Worm (Caenorhabditis elegans) whole organism, L2 larva: Measurements from ENCODE around the gene srw-138.

Source experiments
- F13H6.1 ChIP-seq: sonication (generic microtip); optimal IDR thresholded peaks from 2 replicates; lab custom pipeline; 2016; ENCODE audit warnings: missing genetic modification characterization, missing compliant biosample characterization
- R02D3.7 ChIP-seq: fragments of 150-350 bp; optimal IDR thresholded peaks from 2 replicates; lab custom pipeline; 2014; ENCODE audit warnings: missing biosample characterization, missing genetic modification characterization
- Y55F3AM.14 ChIP-seq: fragments of 200-800 bp; sonication (Bioruptor generic); optimal IDR thresholded peaks from 2 replicates; lab custom pipeline; 2018; ENCODE audit warnings: mild to moderate bottlenecking, missing genetic modification characterization, missing compliant biosample characterization
- ZK546.5 ChIP-seq: sonication (generic microtip); optimal IDR thresholded peaks from 2 replicates; lab custom pipeline; 2017; ENCODE audit warnings: missing biosample characterization, missing genetic modification characterization
- ama-1 ChIP-seq: fragments of 150-350 bp; optimal IDR thresholded peaks from 2 replicates; lab custom pipeline; 2018; ENCODE audit warnings: inconsistent platforms
- blmp-1 ChIP-seq: sonication (generic microtip); optimal IDR thresholded peaks from 2 replicates; lab custom pipeline; 2017; ENCODE audit warnings: missing genetic modification characterization, mild to moderate bottlenecking, missing compliant biosample characterization, antibody characterized with exemption, moderate library complexity; ENCODE audit not compliant: insufficient read depth
- ceh-16 ChIP-seq: fragments of 150-350 bp; optimal IDR thresholded peaks from 2 replicates; lab custom pipeline; 2014; ENCODE audit warnings: missing biosample characterization, missing genetic modification characterization
- ceh-82 ChIP-seq: fragments of 150-350 bp; optimal IDR thresholded peaks from 2 replicates; lab custom pipeline; 2014; ENCODE audit warnings: missing biosample characterization, missing genetic modification characterization
- egl-27 ChIP-seq: sonication (generic microtip); optimal IDR thresholded peaks from 3 replicates; lab custom pipeline; 2017; ENCODE audit warnings: missing biosample characterization, missing genetic modification reagents, missing genetic modification characterization
- elt-1 ChIP-seq: fragments of 150-350 bp; optimal IDR thresholded peaks from 2 replicates; lab custom pipeline; 2014; ENCODE audit warnings: missing biosample characterization, missing genetic modification characterization
- elt-3 ChIP-seq: sonication (generic microtip); optimal IDR thresholded peaks from 2 replicates; lab custom pipeline; 2017; ENCODE audit warnings: missing biosample characterization, missing genetic modification characterization
- fos-1 ChIP-seq: fragments of 150-350 bp; optimal IDR thresholded peaks from 2 replicates; lab custom pipeline; 2014; ENCODE audit warnings: missing biosample characterization, missing genetic modification characterization
- gmeb-1 ChIP-seq: fragments of 150-350 bp; optimal IDR thresholded peaks from 2 replicates; lab custom pipeline; 2014; ENCODE audit warnings: missing biosample characterization, missing genetic modification characterization
- lin-13 ChIP-seq: fragments of 150-350 bp; optimal IDR thresholded peaks from 2 replicates; lab custom pipeline; 2014; ENCODE audit warnings: missing biosample characterization, missing genetic modification reagents, missing genetic modification characterization
- lsy-2 ChIP-seq, 2 experiments: fragments of 150-350 bp in 1 of 2; sonication (generic microtip) in 1 of 2; optimal IDR thresholded peaks; 2 replicates each; lab custom pipeline; 2014 to 2017; ENCODE audit warnings: missing biosample characterization in 2 of 2, missing genetic modification characterization in 2 of 2
- mab-5 ChIP-seq: fragments of 150-350 bp; optimal IDR thresholded peaks from 2 replicates; lab custom pipeline; 2014; ENCODE audit warnings: missing biosample characterization, missing genetic modification characterization
- mbf-1 ChIP-seq: sonication (generic microtip); optimal IDR thresholded peaks from 2 replicates; lab custom pipeline; 2017; ENCODE audit warnings: missing biosample characterization, missing genetic modification characterization
- mdl-1 ChIP-seq, 2 experiments: fragments of 150-350 bp in 1 of 2; sonication (generic microtip) in 1 of 2; optimal IDR thresholded peaks; 2 replicates each; lab custom pipeline; 2017; ENCODE audit warnings: missing biosample characterization in 2 of 2, missing genetic modification characterization in 2 of 2
- nhr-10 ChIP-seq: sonication (generic microtip); optimal IDR thresholded peaks from 2 replicates; lab custom pipeline; 2017; ENCODE audit warnings: missing biosample characterization, missing genetic modification characterization
- nhr-11 ChIP-seq: fragments of 150-350 bp; optimal IDR thresholded peaks from 2 replicates; lab custom pipeline; 2014; ENCODE audit warnings: missing biosample characterization, missing genetic modification characterization
- nhr-12 ChIP-seq: fragments of 150-350 bp; optimal IDR thresholded peaks from 2 replicates; lab custom pipeline; 2014; ENCODE audit warnings: missing biosample characterization, missing genetic modification characterization
- nhr-129 ChIP-seq: fragments of 150-350 bp; optimal IDR thresholded peaks from 2 replicates; lab custom pipeline; 2014; ENCODE audit warnings: missing biosample characterization, missing genetic modification characterization
- nhr-21 ChIP-seq: fragments of 150-350 bp; optimal IDR thresholded peaks from 2 replicates; lab custom pipeline; 2014; ENCODE audit warnings: missing biosample characterization, missing genetic modification characterization
- nhr-23 ChIP-seq: fragments of 150-350 bp; optimal IDR thresholded peaks from 2 replicates; lab custom pipeline; 2014; ENCODE audit warnings: missing biosample characterization, missing genetic modification reagents, missing genetic modification characterization
- nhr-237 ChIP-seq: fragments of 150-350 bp; optimal IDR thresholded peaks from 2 replicates; lab custom pipeline; 2014; ENCODE audit warnings: missing biosample characterization, missing genetic modification characterization
- nhr-6 ChIP-seq: fragments of 150-350 bp; optimal IDR thresholded peaks from 2 replicates; lab custom pipeline; 2014; ENCODE audit warnings: missing biosample characterization, missing genetic modification characterization
- sem-4 ChIP-seq: fragments of 150-350 bp; optimal IDR thresholded peaks from 2 replicates; lab custom pipeline; 2014; ENCODE audit warnings: missing biosample characterization, missing genetic modification reagents, missing genetic modification characterization
- skn-1 ChIP-seq: sonication (generic microtip); optimal IDR thresholded peaks from 2 replicates; lab custom pipeline; 2017; ENCODE audit warnings: missing biosample characterization, missing genetic modification characterization
- sma-3 ChIP-seq: sonication (generic microtip); optimal IDR thresholded peaks from 2 replicates; lab custom pipeline; 2016; ENCODE audit warnings: missing genetic modification reagents, missing genetic modification characterization, missing compliant biosample characterization
- snpc-4 ChIP-seq: fragments of 150-350 bp; optimal IDR thresholded peaks from 2 replicates; lab custom pipeline; 2014; ENCODE audit warnings: missing biosample characterization, missing genetic modification characterization
- unc-39 ChIP-seq: fragments of 150-350 bp; optimal IDR thresholded peaks from 2 replicates; lab custom pipeline; 2014; ENCODE audit warnings: missing biosample characterization, missing genetic modification characterization
- unc-55 ChIP-seq: fragments of 150-350 bp; sonication (generic microtip); optimal IDR thresholded peaks from 3 replicates; lab custom pipeline; 2014; ENCODE audit warnings: missing biosample characterization, missing genetic modification reagents, missing genetic modification characterization
- zag-1 ChIP-seq: fragments of 150-350 bp; optimal IDR thresholded peaks from 2 replicates; lab custom pipeline; 2014; ENCODE audit warnings: missing biosample characterization, missing genetic modification characterization
- ztf-1 ChIP-seq: fragments of 200-800 bp; sonication (Bioruptor generic); conservative IDR thresholded peaks from 2 replicates; pipeline ENCODE4 v1.3.6; 2022; ENCODE audit warnings: missing genetic modification characterization, missing compliant biosample characterization
- ztf-11 ChIP-seq: sonication (generic microtip); optimal IDR thresholded peaks from 2 replicates; lab custom pipeline; 2017; ENCODE audit warnings: missing biosample characterization, missing genetic modification characterization
- ztf-4 ChIP-seq: fragments of 150-350 bp; optimal IDR thresholded peaks from 2 replicates; lab custom pipeline; 2014; ENCODE audit warnings: missing biosample characterization, missing genetic modification characterization

Gene srw-138

ce11 chrV:2962960-2963359, at the start of gene srw-138:
Gene srw-138, minus strand, starts transcription at chrV:2963060.
- TF ChIP-seq skn-1 (tag; lab: Kevin White, UChicago) (no peak), nhr-6 (tag; lab: Kevin White, UChicago) (no peak), F13H6.1 (tag; lab: Kevin White, UChicago) (no peak), sma-3 (GFP tag; lab: Kevin White, UChicago) (no peak), nhr-23 (tag; lab: Kevin White, UChicago) (no peak), mdl-1 (tag; optimal IDR thresholded peaks at IDR 0.05; lab: Kevin White, UChicago) (no peak), fos-1 (no peak), nhr-129 (tag; lab: Kevin White, UChicago) (no peak), R02D3.7 (tag; lab: Kevin White, UChicago) (no peak), gmeb-1 (tag; lab: Kevin White, UChicago) (no peak), nhr-10 (tag; lab: Kevin White, UChicago) (no peak), nhr-12 (no peak), unc-55 (GFP tag; lab: Kevin White, UChicago) (no peak), unc-39 (tag; lab: Kevin White, UChicago) (no peak), blmp-1 (tag; lab: Kevin White, UChicago) (no peak), zag-1 (tag; lab: Kevin White, UChicago) (no peak), mbf-1 (tag; lab: Kevin White, UChicago) (no peak), elt-1 (tag; lab: Kevin White, UChicago) (no peak), elt-3 (tag; lab: Kevin White, UChicago) (no peak), snpc-4 (no peak)

DNA sequence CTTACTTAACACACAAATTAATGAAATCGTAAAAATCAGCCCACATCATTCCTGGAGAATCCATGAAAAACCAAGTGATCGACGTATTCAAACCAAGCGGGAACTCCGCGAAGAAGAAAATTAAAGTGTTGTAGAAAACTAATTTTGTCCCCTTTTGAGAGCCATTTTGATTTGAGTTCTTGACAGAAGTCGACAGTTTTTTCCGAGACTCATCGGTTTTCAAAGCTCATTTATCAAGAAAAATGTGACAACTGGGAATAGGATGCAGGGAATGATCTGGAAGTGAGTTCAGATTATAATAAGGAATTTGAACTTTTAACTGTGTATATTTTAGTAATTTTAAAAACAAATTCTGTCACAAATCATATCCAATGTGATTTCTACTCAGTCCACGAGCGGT, 48.5 kb upstream of the srw-138 start, which contains the start of gene srw-135:
Gene srw-135 (minus strand): TSS at position 101 of the 400 bp plus-strand sequence.
- no peak for TF ChIP-seq lsy-2 (tag; optimal IDR thresholded peaks at IDR 0.05; lab: Kevin White, UChicago)
- no peak for TF ChIP-seq ceh-82 (tag; lab: Kevin White, UChicago)
- TF ChIP-seq ztf-11 (tag; lab: Kevin White, UChicago), result no peak
- TF ChIP-seq ztf-1 (GFP tag; lab: Robert Waterston, UW), result no peak
- TF ChIP-seq mab-5 (tag; lab: Kevin White, UChicago), result no peak
- no peak for TF ChIP-seq zag-1 (tag; lab: Kevin White, UChicago)
- no peak for TF ChIP-seq nhr-21

ce11 chrV:3010468-3010867, 47.6 kb upstream of the srw-138 start, which contains the start of gene srw-136:
Gene srw-136, minus strand, starts transcription at chrV:3010568.
- no peak for TF ChIP-seq nhr-6 (tag; lab: Kevin White, UChicago)
- TF ChIP-seq unc-55 (GFP tag; lab: Kevin White, UChicago), result no peak
- no peak for TF ChIP-seq mdl-1 (tag; optimal IDR thresholded peaks at IDR 0.05; lab: Kevin White, UChicago)
- no peak for TF ChIP-seq Y55F3AM.14 (GFP tag; lab: Kevin White, UChicago)
- TF ChIP-seq egl-27, result no peak
- TF ChIP-seq elt-3 (tag; lab: Kevin White, UChicago), result no peak
- TF ChIP-seq lin-13, result no peak
- TF ChIP-seq ceh-82 (tag; lab: Kevin White, UChicago), result no peak
- TF ChIP-seq nhr-237 (tag; lab: Kevin White, UChicago), result no peak
- TF ChIP-seq R02D3.7 (tag; lab: Kevin White, UChicago), result no peak
- no peak for TF ChIP-seq gmeb-1 (tag; lab: Kevin White, UChicago)
- no peak for TF ChIP-seq blmp-1 (tag; lab: Kevin White, UChicago)
- no peak for TF ChIP-seq mab-5 (tag; lab: Kevin White, UChicago)
- no peak for TF ChIP-seq ama-1 (lab: Kevin White, UChicago)

DNA sequence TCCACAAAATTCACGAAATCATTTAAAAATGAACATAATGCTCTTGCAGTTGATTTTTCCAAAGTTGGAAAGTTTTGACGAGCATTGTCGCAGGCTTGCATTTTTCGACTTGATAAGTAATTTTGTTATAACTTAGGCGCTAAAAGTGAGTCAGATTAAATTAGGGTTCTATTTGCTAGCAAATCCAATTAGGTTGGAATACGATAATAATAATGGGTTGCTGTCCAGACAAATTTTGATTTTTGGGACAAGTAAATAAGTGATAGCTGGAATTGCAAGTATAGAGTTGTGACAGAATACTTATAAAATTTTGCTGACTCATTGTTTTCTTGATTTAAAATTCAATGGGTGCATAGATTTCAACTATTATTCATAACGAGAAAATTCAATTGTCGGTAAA, 43.1 kb upstream of the srw-138 start, which contains the start of gene srw-112:
Gene srw-112 (minus strand): TSS at position 101 of the 400 bp plus-strand sequence.
- no peak for TF ChIP-seq ZK546.5 (tag; lab: Kevin White, UChicago)
- TF ChIP-seq fos-1, result no peak
- TF ChIP-seq nhr-12, result no peak
- TF ChIP-seq gmeb-1 (tag; lab: Kevin White, UChicago), result no peak
- TF ChIP-seq mdl-1 (tag; optimal IDR thresholded peaks at IDR 0.05; lab: Kevin White, UChicago), result no peak
- TF ChIP-seq blmp-1 (tag; lab: Kevin White, UChicago), result no peak
- TF ChIP-seq ztf-4 (tag; lab: Kevin White, UChicago), result no peak
- TF ChIP-seq sem-4 (tag; lab: Kevin White, UChicago), result no peak
- TF ChIP-seq Y55F3AM.14 (GFP tag; lab: Kevin White, UChicago), result no peak
- TF ChIP-seq nhr-23 (tag; lab: Kevin White, UChicago), result no peak
- TF ChIP-seq ama-1 (lab: Kevin White, UChicago), result no peak
- no peak for TF ChIP-seq lsy-2 (tag; optimal IDR thresholded peaks at IDR 0.05; lab: Kevin White, UChicago)
- TF ChIP-seq mbf-1 (tag; lab: Kevin White, UChicago), result no peak
- TF ChIP-seq ceh-16 (tag; lab: Kevin White, UChicago), result no peak
- TF ChIP-seq nhr-11, result no peak
